Fruit fly (Drosophila melanogaster): ENCODE results near the gene Sec3.

DNA sequence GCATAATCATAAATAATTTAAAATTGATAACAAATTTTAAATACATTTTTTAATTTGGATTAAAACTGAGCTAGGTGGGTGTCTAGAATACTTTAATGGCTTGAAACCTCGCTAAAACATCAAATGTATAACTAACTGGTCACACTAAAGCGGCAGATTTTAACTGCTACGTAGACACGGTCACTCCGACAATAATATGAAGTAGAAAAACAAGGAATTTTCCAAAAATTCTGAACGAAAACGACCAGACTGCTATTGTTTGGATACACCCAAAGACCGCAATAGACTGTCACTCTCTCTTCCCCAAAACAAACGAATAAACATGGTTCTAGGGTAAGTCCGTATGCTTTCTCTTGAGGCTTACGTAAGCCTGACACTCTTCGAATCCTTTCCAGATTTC lies 40.8 kb upstream of the Sec3 start, which contains the start of gene QIL1:
- no peak for TF ChIP-seq Sox102F (GFP tag; optimal IDR thresholded peaks at IDR 0.05)
- TF ChIP-seq Sox14 (GFP tag; optimal IDR thresholded peaks at IDR 0.05), result no peak
- TF ChIP-seq CG16779 (tag; optimal IDR thresholded peaks at IDR 0.05), result no peak
- TF ChIP-seq lz (GFP tag; optimal IDR thresholded peaks at IDR 0.05), result no peak
- no peak for TF ChIP-seq Ets96B (tag; optimal IDR thresholded peaks at IDR 0.05)
- no peak for TF ChIP-seq CG1621 (tag; optimal IDR thresholded peaks at IDR 0.05)
